Worm (Caenorhabditis elegans) whole organism, early embryonic: Measurements from ENCODE around the gene gem-4.

ENCODE experiments used
- B0310.2 ChIP-seq: sonication (generic microtip); optimal IDR thresholded peaks from 2 replicates; lab custom pipeline; 2016; ENCODE audit warnings: mild to moderate bottlenecking, missing genetic modification characterization, missing compliant biosample characterization
- F13C5.2 ChIP-seq: sonication (generic microtip); optimal IDR thresholded peaks from 2 replicates; lab custom pipeline; 2017; ENCODE audit warnings: mild to moderate bottlenecking, missing genetic modification characterization, inconsistent platforms, missing compliant biosample characterization
- aly-1 ChIP-seq: sonication (generic microtip); optimal IDR thresholded peaks from 2 replicates; lab custom pipeline; 2016; ENCODE audit warnings: missing genetic modification characterization, missing compliant biosample characterization
- ama-1 ChIP-seq: fragments of 150-350 bp; optimal IDR thresholded peaks from 2 replicates; lab custom pipeline; 2014
- ceh-13 ChIP-seq: fragments of 200-800 bp; sonication (Bioruptor generic); optimal IDR thresholded peaks from 2 replicates; lab custom pipeline; 2018; ENCODE audit warnings: mild to moderate bottlenecking, missing genetic modification characterization, missing compliant biosample characterization
- ceh-36 ChIP-seq: sonication (generic microtip); optimal IDR thresholded peaks from 2 replicates; lab custom pipeline; 2016; ENCODE audit warnings: missing genetic modification characterization, inconsistent platforms, missing compliant biosample characterization
- ets-7 ChIP-seq: sonication (generic microtip); optimal IDR thresholded peaks from 2 replicates; lab custom pipeline; 2016; ENCODE audit warnings: missing genotype, missing genetic modification characterization, missing compliant biosample characterization
- flt-1 ChIP-seq: fragments of 200-800 bp; sonication (Bioruptor generic); IDR thresholded peaks from 2 replicates; pipeline ENCODE4 v1.3.6; 2022; ENCODE audit warnings: missing genetic modification characterization, missing compliant biosample characterization
- hmbx-1 ChIP-seq: sonication (generic microtip); optimal IDR thresholded peaks from 2 replicates; lab custom pipeline; 2016; ENCODE audit warnings: mild to moderate bottlenecking, missing genetic modification characterization, missing compliant biosample characterization
- hmg-4 ChIP-seq: fragments of 200-800 bp; sonication (Bioruptor generic); optimal IDR thresholded peaks from 2 replicates; lab custom pipeline; 2018; ENCODE audit warnings: mild to moderate bottlenecking, missing genetic modification characterization, missing compliant biosample characterization
- hnd-1 ChIP-seq: sonication (generic microtip); optimal IDR thresholded peaks from 2 replicates; lab custom pipeline; 2016; ENCODE audit warnings: missing genetic modification characterization, missing compliant biosample characterization
- pes-1 ChIP-seq: fragments of 200-800 bp; sonication (Bioruptor generic); IDR thresholded peaks from 2 replicates; pipeline ENCODE4 v1.3.6; 2022; ENCODE audit warnings: missing genetic modification reagents, missing genetic modification characterization, missing compliant biosample characterization
- scrt-1 ChIP-seq: fragments of 200-800 bp; sonication (Bioruptor generic); IDR thresholded peaks from 2 replicates; pipeline ENCODE4 v1.3.6; 2022; ENCODE audit warnings: missing genetic modification characterization, missing compliant biosample characterization
- sea-1 ChIP-seq: fragments of 200-800 bp; sonication (Bioruptor generic); conservative IDR thresholded peaks from 2 replicates; pipeline ENCODE4 v1.3.6; 2022; ENCODE audit warnings: missing genetic modification characterization, missing compliant biosample characterization
- tbx-11 ChIP-seq: fragments of 200-800 bp; sonication (Bioruptor generic); IDR thresholded peaks from 2 replicates; pipeline ENCODE4 v1.3.6; 2022; ENCODE audit warnings: missing genetic modification characterization, missing compliant biosample characterization
- tbx-37 ChIP-seq: fragments of 200-800 bp; sonication (Bioruptor generic); conservative IDR thresholded peaks from 2 replicates; pipeline ENCODE4 v1.3.6; 2022; ENCODE audit warnings: missing genetic modification reagents, missing genetic modification characterization, missing compliant biosample characterization
- tra-4 ChIP-seq: sonication (generic microtip); optimal IDR thresholded peaks from 2 replicates; lab custom pipeline; 2017; ENCODE audit warnings: missing genetic modification characterization, missing compliant biosample characterization

The gem-4 gene

ce11 chrIV:11788383-11788963 is 43.0 kb downstream of the gem-4 start:
- TF ChIP-seq F13C5.2 (tag; lab: Kevin White, UChicago), result no peak
- TF ChIP-seq B0310.2 (tag; lab: Kevin White, UChicago), result no peak
- TF ChIP-seq ets-7, result no peak
- no peak for TF ChIP-seq hnd-1
- TF ChIP-seq pes-1 (GFP tag; lab: Robert Waterston, UW), result no peak
- no peak for TF ChIP-seq sea-1 (GFP tag; lab: Robert Waterston, UW)
- no peak for TF ChIP-seq ceh-13
- no peak for TF ChIP-seq flt-1 (GFP tag; lab: Robert Waterston, UW)
- TF ChIP-seq tra-4, result no peak
- TF ChIP-seq tbx-11, result no peak

DNA sequence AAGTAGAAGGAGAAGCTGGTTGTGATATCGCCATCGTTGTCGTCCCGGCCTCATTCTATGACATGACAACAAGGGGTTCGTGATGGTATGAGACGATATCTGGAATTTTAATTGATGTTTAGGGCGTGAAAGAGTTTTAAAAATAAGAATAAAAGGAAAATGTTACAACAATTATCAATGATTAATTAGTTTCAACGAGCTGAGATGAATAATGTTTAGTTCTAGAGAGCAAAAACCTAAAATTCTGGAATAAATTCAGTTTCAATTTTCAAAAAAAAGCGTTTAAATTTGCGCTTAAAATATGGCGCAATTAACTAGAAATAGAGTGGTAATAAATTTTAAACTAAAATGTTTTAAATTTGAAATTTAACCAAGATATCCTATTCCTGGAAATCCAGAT is 47.1 kb downstream of the gem-4 start, which contains the start of gene H01G02.3:
Gene H01G02.3 (minus strand): TSS at position 101 of the 400 bp plus-strand sequence.
- TF ChIP-seq ceh-13 (no peak), pes-1 (GFP tag; lab: Robert Waterston, UW) (no peak), hnd-1 (no peak), tra-4 (no peak)

- TF ChIP-seq ceh-13 (no peak), ets-7 (no peak), tra-4 (no peak), ama-1 (no peak), F13C5.2 (tag; lab: Kevin White, UChicago) (no peak)
Measured at ce11 chrIV:11793170-11793569, 47.7 kb downstream of the gem-4 start.

- no peak for TF ChIP-seq ets-7
- no peak for TF ChIP-seq ceh-13
- TF ChIP-seq B0310.2 (tag; lab: Kevin White, UChicago), result no peak
- no peak for TF ChIP-seq hmg-4
- no peak for TF ChIP-seq sea-1 (GFP tag; lab: Robert Waterston, UW)
- TF ChIP-seq tra-4, result no peak
- TF ChIP-seq pes-1 (GFP tag; lab: Robert Waterston, UW), result no peak
- no peak for TF ChIP-seq hnd-1
- TF ChIP-seq scrt-1 (GFP tag; lab: Robert Waterston, UW), result no peak
- no peak for TF ChIP-seq aly-1
- no peak for TF ChIP-seq tbx-11
- TF ChIP-seq F13C5.2 (tag; lab: Kevin White, UChicago), result no peak
- no peak for TF ChIP-seq tbx-37 (GFP tag; lab: Robert Waterston, UW)
- no peak for TF ChIP-seq ama-1
- no peak for TF ChIP-seq hmbx-1 (tag; lab: Kevin White, UChicago)
- TF ChIP-seq flt-1 (GFP tag; lab: Robert Waterston, UW), result no peak
Measured at ce11 chrIV:11795964-11796363, 50.5 kb downstream of the gem-4 start.

DNA sequence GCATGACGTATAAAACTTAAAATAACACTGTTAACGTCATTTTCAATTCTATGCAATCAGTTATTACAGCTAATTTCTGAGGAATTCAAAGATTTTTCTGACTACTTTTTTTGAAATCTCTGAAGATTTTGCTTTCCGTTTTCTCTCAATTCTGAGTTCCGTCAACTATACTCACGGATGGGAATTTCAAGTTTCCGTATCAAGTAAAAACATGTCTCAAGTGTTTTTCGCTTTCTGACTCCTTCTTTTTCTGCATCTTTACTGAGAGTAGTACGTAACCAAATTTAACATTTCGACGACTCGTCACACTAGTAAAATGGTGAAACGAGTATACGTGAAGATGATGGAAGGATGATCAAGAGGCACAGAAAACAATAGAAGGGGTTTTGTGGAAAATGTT is 51.4 kb downstream of the gem-4 start:
- TF ChIP-seq flt-1 (GFP tag; lab: Robert Waterston, UW), result no peak
- no peak for TF ChIP-seq ets-7
- TF ChIP-seq pes-1 (GFP tag; lab: Robert Waterston, UW), result no peak
- TF ChIP-seq ceh-13, result no peak
- no peak for TF ChIP-seq sea-1 (GFP tag; lab: Robert Waterston, UW)
- no peak for TF ChIP-seq ceh-36 (tag; lab: Kevin White, UChicago)
- no peak for TF ChIP-seq ama-1
- no peak for TF ChIP-seq hmbx-1 (tag; lab: Kevin White, UChicago)
- TF ChIP-seq hnd-1, result no peak
- no peak for TF ChIP-seq tbx-37 (GFP tag; lab: Robert Waterston, UW)
- TF ChIP-seq B0310.2 (tag; lab: Kevin White, UChicago), result no peak
- no peak for TF ChIP-seq aly-1
- TF ChIP-seq tbx-11, result no peak
- no peak for TF ChIP-seq F13C5.2 (tag; lab: Kevin White, UChicago)
- TF ChIP-seq hmg-4, result no peak
- TF ChIP-seq scrt-1 (GFP tag; lab: Robert Waterston, UW), result no peak
- TF ChIP-seq tra-4, result no peak
